Fruit fly (Drosophila melanogaster): ENCODE results near the gene slif.

DNA sequence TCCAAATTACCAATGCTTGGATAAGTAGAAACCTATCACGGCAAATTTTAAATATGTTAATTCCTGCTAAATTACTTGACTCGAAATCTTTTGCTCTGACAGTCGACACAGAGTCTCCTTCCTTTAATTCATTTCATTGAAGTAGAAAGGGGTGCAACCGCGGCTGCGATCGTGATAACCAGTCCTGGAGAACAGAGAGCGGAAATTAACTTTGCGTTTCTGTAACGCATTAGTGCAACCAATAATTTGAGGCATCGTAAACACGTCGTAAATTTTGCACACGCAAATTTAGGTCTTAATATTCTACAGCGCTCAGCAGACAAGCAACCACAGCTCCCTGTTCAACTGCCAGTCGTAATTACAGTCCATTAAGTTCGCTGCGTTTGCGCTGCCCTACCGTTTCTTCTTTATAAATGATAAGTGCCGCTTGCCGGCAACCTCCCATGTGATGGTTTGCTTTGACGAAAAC lies 24.8 kb upstream of the slif start, which contains the start of gene CG32459:
- no peak for TF ChIP-seq eg (GFP tag; IDR thresholded peaks at IDR 0.05)
- no peak for TF ChIP-seq Gug (GFP tag; IDR thresholded peaks at IDR 0.05)
- TF ChIP-seq net (GFP tag; optimal IDR thresholded peaks at IDR 0.05): no peak
- TF ChIP-seq CG6854 (GFP tag; optimal IDR thresholded peaks at IDR 0.05): no peak
- TF ChIP-seq CG10669 (GFP tag; optimal IDR thresholded peaks at IDR 0.05): no peak
- TF ChIP-seq CG6808 (GFP tag; optimal IDR thresholded peaks at IDR 0.05): no peak
- no peak for TF ChIP-seq dsx (GFP tag; optimal IDR thresholded peaks at IDR 0.05; ENCODE audit: poor library complexity, severe bottlenecking)
- TF ChIP-seq achi (GFP tag; optimal IDR thresholded peaks at IDR 0.05): no peak
- TF ChIP-seq CG8119 (GFP tag; IDR thresholded peaks at IDR 0.05): no peak
